Worm (Caenorhabditis elegans) whole organism, young adult: ENCODE results near the gene ugt-59.
A peak's percentile ranks its signal among the peaks of the same experiment; 100 is the strongest.

ENCODE experiments used
- B0035.1 ChIP-seq: sonication (generic microtip); optimal IDR thresholded peaks from 2 replicates; lab custom pipeline; 2016; ENCODE audit warnings: missing genetic modification characterization, mild to moderate bottlenecking, missing compliant biosample characterization, missing genotype, missing genetic modification reagents
- B0336.3 ChIP-seq: fragments of 200-800 bp; sonication (Bioruptor generic); IDR thresholded peaks from 2 replicates; pipeline ENCODE4 v1.3.6; 2022; ENCODE audit warnings: missing genetic modification characterization, missing compliant biosample characterization
- C17E4.6 ChIP-seq: fragments of 200-800 bp; sonication (Bioruptor generic); IDR thresholded peaks from 2 replicates; pipeline ENCODE4 v1.3.6; 2022; ENCODE audit warnings: missing genetic modification reagents, missing genetic modification characterization, missing compliant biosample characterization
- D2030.7 ChIP-seq: fragments of 200-800 bp; sonication (Bioruptor generic); IDR thresholded peaks from 2 replicates; pipeline ENCODE4 v1.3.6; 2022; ENCODE audit warnings: missing genetic modification reagents, missing genetic modification characterization, missing compliant biosample characterization
- F23B12.7 ChIP-seq: sonication (generic microtip); optimal IDR thresholded peaks from 2 replicates; lab custom pipeline; 2017; ENCODE audit warnings: missing genetic modification characterization, mild to moderate bottlenecking, missing compliant biosample characterization, antibody characterized with exemption, moderate library complexity; ENCODE audit not compliant: insufficient read depth
- F39B2.1 ChIP-seq: fragments of 200-800 bp; sonication (Bioruptor generic); IDR thresholded peaks from 2 replicates; pipeline ENCODE4 v1.3.6; 2022; ENCODE audit warnings: missing genetic modification reagents, missing genetic modification characterization, missing compliant biosample characterization
- K11D2.4 ChIP-seq: fragments of 200-800 bp; sonication (Bioruptor generic); IDR thresholded peaks from 2 replicates; pipeline ENCODE4 v1.3.6; 2022; ENCODE audit warnings: missing genetic modification reagents, missing genetic modification characterization, missing compliant biosample characterization
- T26A5.8 ChIP-seq: sonication (generic microtip); optimal IDR thresholded peaks from 2 replicates; lab custom pipeline; 2016; ENCODE audit warnings: missing genetic modification characterization, missing compliant biosample characterization
- Y53F4B.3 ChIP-seq: fragments of 200-800 bp; sonication (Bioruptor generic); IDR thresholded peaks from 2 replicates; pipeline ENCODE4 v1.3.6; 2022; ENCODE audit warnings: missing genetic modification reagents, missing genetic modification characterization, missing compliant biosample characterization
- Y53G8AR.9 ChIP-seq: fragments of 200-800 bp; sonication (Bioruptor generic); conservative IDR thresholded peaks from 2 replicates; pipeline ENCODE4 v1.3.6; 2022; ENCODE audit warnings: missing genetic modification reagents, missing genetic modification characterization, missing compliant biosample characterization
- Y67H2A.10 ChIP-seq: fragments of 200-800 bp; sonication (Bioruptor generic); conservative IDR thresholded peaks from 2 replicates; pipeline ENCODE4 v1.3.6; 2022; ENCODE audit warnings: missing genetic modification reagents, missing genetic modification characterization, missing compliant biosample characterization
- akir-1 ChIP-seq: fragments of 200-800 bp; sonication (Bioruptor generic); optimal IDR thresholded peaks from 2 replicates; lab custom pipeline; 2018; ENCODE audit warnings: mild to moderate bottlenecking, missing genetic modification characterization, moderate library complexity, missing compliant biosample characterization
- aptf-3 ChIP-seq: fragments of 200-800 bp; sonication (Bioruptor generic); IDR thresholded peaks from 2 replicates; pipeline ENCODE4 v1.3.6; 2022; ENCODE audit warnings: missing genetic modification characterization, missing compliant biosample characterization
- ccch-3 ChIP-seq: fragments of 200-800 bp; sonication (Bioruptor generic); optimal IDR thresholded peaks from 2 replicates; lab custom pipeline; 2018; ENCODE audit warnings: mild to moderate bottlenecking, missing genetic modification characterization, missing compliant biosample characterization
- cebp-1 ChIP-seq, 2 experiments: fragments of 200-800 bp in 1 of 2; sonication (Bioruptor generic) in 1 of 2; sonication (generic microtip) in 1 of 2; IDR thresholded peaks in 1 of 2; optimal IDR thresholded peaks in 1 of 2; 2 replicates each; pipeline versions ENCODE4 v1.3.6 to Lab custom; 2017 to 2022; ENCODE audit warnings: missing compliant biosample characterization in 2 of 2, missing genetic modification characterization in 2 of 2, mild to moderate bottlenecking in 1 of 2, missing genetic modification reagents in 1 of 2, moderate library complexity in 1 of 2
- chd-7 ChIP-seq: sonication (generic microtip); optimal IDR thresholded peaks from 2 replicates; lab custom pipeline; 2016; ENCODE audit warnings: mild to moderate bottlenecking, missing genetic modification characterization, moderate library complexity, missing compliant biosample characterization
- dpl-1 ChIP-seq: fragments of 150-350 bp; optimal IDR thresholded peaks from 2 replicates; lab custom pipeline; 2014; ENCODE audit warnings: missing biosample characterization, missing genetic modification reagents, missing genetic modification characterization
- efl-1 ChIP-seq: fragments of 150-350 bp; optimal IDR thresholded peaks from 2 replicates; lab custom pipeline; 2014; ENCODE audit warnings: missing biosample characterization, missing genetic modification reagents, missing genetic modification characterization
- egl-44 ChIP-seq: fragments of 200-800 bp; sonication (Bioruptor generic); IDR thresholded peaks from 2 replicates; pipeline ENCODE4 v1.3.6; 2022; ENCODE audit warnings: missing genetic modification reagents, missing genetic modification characterization, missing compliant biosample characterization
- ekl-4 ChIP-seq: fragments of 200-800 bp; sonication (Bioruptor generic); IDR thresholded peaks from 2 replicates; pipeline ENCODE4 v1.3.6; 2022; ENCODE audit warnings: missing genetic modification reagents, missing genetic modification characterization, missing compliant biosample characterization
- let-607 ChIP-seq, 2 experiments: fragments of 200-800 bp in 1 of 2; sonication (Bioruptor generic) in 1 of 2; sonication (generic microtip) in 1 of 2; optimal IDR thresholded peaks; 2 replicates each; lab custom pipeline; 2016 to 2018; ENCODE audit warnings: mild to moderate bottlenecking in 2 of 2, missing compliant biosample characterization in 2 of 2, missing genetic modification characterization in 2 of 2, moderate library complexity in 2 of 2, missing genotype in 1 of 2
- lin-35 ChIP-seq, 3 experiments: fragments of 150-350 bp in 2 of 3; sonication (generic microtip) in 1 of 3; optimal IDR thresholded peaks; 2 replicates each; lab custom pipeline; 2014 to 2018; ENCODE audit warnings: missing biosample characterization in 3 of 3, missing genetic modification characterization in 3 of 3, missing genetic modification reagents in 3 of 3
- lin-40 ChIP-seq: sonication (generic microtip); optimal IDR thresholded peaks from 2 replicates; lab custom pipeline; 2016; ENCODE audit warnings: missing genetic modification characterization, mild to moderate bottlenecking, missing compliant biosample characterization, missing genotype, missing genetic modification reagents
- lir-1 ChIP-seq: fragments of 200-800 bp; sonication (Bioruptor generic); conservative IDR thresholded peaks from 2 replicates; pipeline ENCODE4 v1.3.6; 2022; ENCODE audit warnings: missing genetic modification reagents, missing genetic modification characterization, missing compliant biosample characterization
- lsy-27 ChIP-seq: sonication (generic microtip); optimal IDR thresholded peaks from 2 replicates; lab custom pipeline; 2017; ENCODE audit warnings: missing genetic modification characterization, mild to moderate bottlenecking, missing compliant biosample characterization, antibody characterized with exemption, missing genotype, borderline replicate concordance; ENCODE audit not compliant: insufficient read depth
- madf-10 ChIP-seq: sonication (generic microtip); optimal IDR thresholded peaks from 2 replicates; lab custom pipeline; 2016; ENCODE audit warnings: mild to moderate bottlenecking, missing genetic modification characterization, missing compliant biosample characterization
- madf-3 ChIP-seq: fragments of 200-800 bp; sonication (Bioruptor generic); IDR thresholded peaks from 2 replicates; pipeline ENCODE4 v1.3.6; 2022; ENCODE audit warnings: missing genetic modification reagents, missing genetic modification characterization, missing compliant biosample characterization
- madf-6 ChIP-seq: fragments of 200-800 bp; sonication (Bioruptor generic); IDR thresholded peaks from 2 replicates; pipeline ENCODE4 v1.3.6; 2022; ENCODE audit warnings: missing genetic modification reagents, missing genetic modification characterization, missing compliant biosample characterization
- mcd-1 ChIP-seq: fragments of 200-800 bp; sonication (Bioruptor generic); IDR thresholded peaks from 2 replicates; pipeline ENCODE4 v1.3.6; 2022; ENCODE audit warnings: missing genetic modification reagents, missing genetic modification characterization, missing compliant biosample characterization
- nhr-179 ChIP-seq: sonication (generic microtip); optimal IDR thresholded peaks from 2 replicates; lab custom pipeline; 2016; ENCODE audit warnings: mild to moderate bottlenecking, missing genetic modification characterization, missing compliant biosample characterization
- pbrm-1 ChIP-seq: fragments of 200-800 bp; sonication (Bioruptor generic); IDR thresholded peaks from 2 replicates; pipeline ENCODE4 v1.3.6; 2022; ENCODE audit warnings: missing genetic modification reagents, missing genetic modification characterization, missing compliant biosample characterization
- rcor-1 ChIP-seq: fragments of 200-800 bp; sonication (Bioruptor generic); IDR thresholded peaks from 2 replicates; pipeline ENCODE4 v1.3.6; 2022; ENCODE audit warnings: missing genetic modification reagents, missing genetic modification characterization, missing compliant biosample characterization
- rec-8 ChIP-seq, 2 experiments: sonication (generic microtip); optimal IDR thresholded peaks; 2 replicates each; lab custom pipeline; 2016; ENCODE audit warnings: mild to moderate bottlenecking in 2 of 2, missing genetic modification characterization in 2 of 2, missing genetic modification reagents in 2 of 2, missing genotype in 2 of 2, missing biosample characterization in 1 of 2, missing compliant biosample characterization in 1 of 2, moderate library complexity in 1 of 2
- snpc-1.1 ChIP-seq: sonication (generic microtip); optimal IDR thresholded peaks from 2 replicates; lab custom pipeline; 2017; ENCODE audit warnings: missing genetic modification characterization, mild to moderate bottlenecking, missing compliant biosample characterization, antibody characterized with exemption, moderate library complexity, missing genotype, missing genetic modification reagents; ENCODE audit not compliant: insufficient read depth
- snpc-3.4 ChIP-seq: sonication (generic microtip); optimal IDR thresholded peaks from 2 replicates; lab custom pipeline; 2017; ENCODE audit warnings: missing genetic modification characterization, mild to moderate bottlenecking, missing compliant biosample characterization, antibody characterized with exemption, moderate library complexity, missing genotype, missing genetic modification reagents
- somi-1 ChIP-seq: fragments of 200-800 bp; sonication (Bioruptor generic); optimal IDR thresholded peaks from 2 replicates; lab custom pipeline; 2018; ENCODE audit warnings: mild to moderate bottlenecking, missing genetic modification characterization, missing compliant biosample characterization
- tbx-9 ChIP-seq: sonication (generic microtip); optimal IDR thresholded peaks from 2 replicates; lab custom pipeline; 2016; ENCODE audit warnings: borderline replicate concordance, missing genetic modification characterization, inconsistent platforms, missing compliant biosample characterization
- tlf-1 ChIP-seq: fragments of 200-800 bp; sonication (Bioruptor generic); optimal IDR thresholded peaks from 2 replicates; lab custom pipeline; 2018; ENCODE audit warnings: mild to moderate bottlenecking, missing genetic modification characterization, missing compliant biosample characterization
- xnd-1 ChIP-seq: sonication (generic microtip); optimal IDR thresholded peaks from 2 replicates; lab custom pipeline; 2016; ENCODE audit warnings: missing genotype, missing genetic modification reagents, missing genetic modification characterization, missing compliant biosample characterization
- zfh-2 ChIP-seq: fragments of 200-800 bp; sonication (Bioruptor generic); conservative IDR thresholded peaks from 2 replicates; pipeline ENCODE4 v1.3.6; 2022; ENCODE audit warnings: missing genetic modification reagents, missing genetic modification characterization, missing compliant biosample characterization
- ztf-25 ChIP-seq: fragments of 200-800 bp; sonication (Bioruptor generic); IDR thresholded peaks from 2 replicates; pipeline ENCODE4 v1.3.6; 2022; ENCODE audit warnings: missing genetic modification reagents, missing genetic modification characterization, missing compliant biosample characterization
- ztf-26 ChIP-seq: sonication (generic microtip); optimal IDR thresholded peaks from 2 replicates; lab custom pipeline; 2017; ENCODE audit warnings: missing genetic modification characterization, missing compliant biosample characterization
- ztf-6 ChIP-seq: fragments of 200-800 bp; sonication (Bioruptor generic); IDR thresholded peaks from 2 replicates; pipeline ENCODE4 v1.3.6; 2022; ENCODE audit warnings: missing genetic modification reagents, missing genetic modification characterization, missing compliant biosample characterization

The ugt-59 gene

DNA sequence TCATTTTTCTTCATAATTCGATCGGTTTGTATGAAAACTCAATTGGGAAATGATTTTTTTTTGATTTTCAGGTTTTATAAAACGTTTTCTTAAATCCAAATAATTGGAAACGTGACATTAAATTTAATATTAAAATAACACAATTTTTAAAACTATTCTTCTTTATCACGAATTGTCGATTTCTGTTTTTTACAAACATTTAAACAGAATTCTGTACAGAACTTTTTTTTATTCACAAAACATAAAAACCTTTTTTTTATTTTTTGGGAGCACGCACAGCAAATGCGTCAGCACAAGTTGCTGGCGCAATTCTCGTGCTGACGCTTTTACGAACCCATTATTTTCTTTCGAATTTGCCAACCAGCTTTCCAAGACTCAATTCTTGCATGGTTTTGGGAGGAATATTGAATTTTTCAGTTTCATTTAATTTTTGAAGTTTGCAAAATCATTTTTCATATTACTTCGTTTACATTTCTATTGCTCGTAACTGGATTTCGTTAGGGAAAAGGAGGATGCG is 13.4 kb downstream of the ugt-59 start, which contains the start of gene mpz-5 (continued):
- TF ChIP-seq K11D2.4 (0 out of 2 replicates have a peak, but pooled peaks have one; percentile 39), zfh-2 (GFP tag; lab: Robert Waterston, UW) (no peak), snpc-1.1 (no peak), rec-8 (tag; optimal IDR thresholded peaks at IDR 0.05; lab: Kevin White, UChicago) (no peak), D2030.7 (GFP tag; lab: Robert Waterston, UW) (0 out of 2 replicates have a peak, but pooled peaks have one; percentile 22), ekl-4 (GFP tag; lab: Robert Waterston, UW) (no peak), T26A5.8 (tag; lab: Kevin White, UChicago) (no peak), nhr-179 (tag; lab: Kevin White, UChicago) (no peak), ztf-6 (GFP tag; lab: Robert Waterston, UW) (no peak), mcd-1 (GFP tag; lab: Robert Waterston, UW) (peak; percentile 69), F23B12.7 (peak; percentile 52), Y53G8AR.9 (GFP tag; lab: Robert Waterston, UW) (peak; percentile 35; the same call in 1 of the 2 replicates), let-607 (tag; optimal IDR thresholded peaks at IDR 0.05; lab: Kevin White, UChicago) (peak in 1 of 2 experiments; percentile 49), lsy-27 (tag; lab: Kevin White, UChicago) (no peak), aptf-3 (GFP tag; lab: Robert Waterston, UW) (no peak), madf-10 (tag; lab: Kevin White, UChicago) (peak; percentile 7)
- TF ChIP-seq, all 124 proteins: peak for 32

DNA sequence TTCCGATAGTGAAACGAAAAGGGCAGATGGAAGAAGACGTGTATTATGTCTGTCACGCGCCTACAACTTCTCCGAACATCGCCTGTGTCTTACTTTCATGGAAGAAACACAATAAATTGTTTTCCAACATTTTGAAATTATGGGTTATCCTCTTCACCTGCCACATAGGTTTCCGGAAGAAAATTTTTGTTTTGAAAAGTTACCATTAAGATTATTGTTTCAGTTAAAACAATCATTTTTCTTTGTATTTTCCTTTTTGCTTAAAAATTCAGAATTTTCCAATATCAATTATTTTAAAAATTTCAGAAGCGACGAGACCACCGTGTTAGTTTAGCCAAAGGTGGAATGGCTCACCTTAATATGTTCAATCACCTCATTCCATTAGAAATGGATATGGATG is 14.2 kb downstream of the ugt-59 start, which contains the start of gene mask-1:
mask-1 (plus strand) TSS at position 301 of the 400 bp plus-strand sequence.
- no peak for TF ChIP-seq Y53F4B.3 (GFP tag; lab: Robert Waterston, UW)
- no peak for TF ChIP-seq tbx-9 (tag; lab: Kevin White, UChicago)
- TF ChIP-seq rcor-1 (GFP tag; lab: Robert Waterston, UW), result no peak
- TF ChIP-seq xnd-1 (tag; lab: Kevin White, UChicago), result no peak
- TF ChIP-seq nhr-179 (tag; lab: Kevin White, UChicago), result no peak
- no peak for TF ChIP-seq ccch-3 (GFP tag; lab: Kevin White, UChicago)
- no peak for TF ChIP-seq lin-35 (GFP tag; optimal IDR thresholded peaks at IDR 0.05; lab: Kevin White, UChicago)
- TF ChIP-seq, all 124 proteins: peak for 0

ce11 chrIV:10380626-10381025 is 20.2 kb downstream of the ugt-59 start:
- TF ChIP-seq lir-1 (GFP tag; lab: Robert Waterston, UW), result peak; percentile 35; the same call in 1 of the 2 replicates
- peak; percentile 80 for TF ChIP-seq madf-6 (GFP tag; lab: Robert Waterston, UW)
- TF ChIP-seq F39B2.1 (GFP tag; lab: Robert Waterston, UW), result no peak
- TF ChIP-seq ztf-25, result no peak
- 0 out of 2 replicates have a peak, but pooled peaks have one; percentile 32 for TF ChIP-seq pbrm-1 (GFP tag; lab: Robert Waterston, UW)
- TF ChIP-seq B0035.1 (tag; lab: Kevin White, UChicago), result no peak
- TF ChIP-seq xnd-1 (tag; lab: Kevin White, UChicago), result peak; percentile 67
- no peak for TF ChIP-seq cebp-1 (GFP tag; IDR thresholded peaks at IDR 0.05; lab: Robert Waterston, UW)
- TF ChIP-seq cebp-1 (tag; optimal IDR thresholded peaks at IDR 0.05; lab: Kevin White, UChicago), result peak; percentile 74
- 0 out of 2 replicates have a peak, but pooled peaks have one; percentile 44 for TF ChIP-seq B0336.3
- TF ChIP-seq madf-3, result no peak
- no peak for TF ChIP-seq C17E4.6 (GFP tag; lab: Robert Waterston, UW)
- TF ChIP-seq ztf-26 (tag; lab: Kevin White, UChicago), result peak; percentile 27
- no peak for TF ChIP-seq akir-1
- TF ChIP-seq chd-7, result peak; percentile 1
- peak; percentile 45 for TF ChIP-seq tlf-1 (GFP tag; lab: Kevin White, UChicago)
- no peak for TF ChIP-seq snpc-3.4 (tag; lab: Kevin White, UChicago)
- TF ChIP-seq dpl-1, result no peak
- TF ChIP-seq egl-44 (GFP tag; lab: Robert Waterston, UW), result no peak
- peak; percentile 28 for TF ChIP-seq somi-1 (GFP tag; lab: Kevin White, UChicago)
- TF ChIP-seq lin-40 (tag; lab: Kevin White, UChicago), result peak; percentile 48
- peak; percentile 70 for TF ChIP-seq efl-1
- 0 out of 2 replicates have a peak, but pooled peaks have one; percentile 7 for TF ChIP-seq Y67H2A.10 (GFP tag; lab: Robert Waterston, UW)
